Worm (Caenorhabditis elegans) whole organism, L2 larva: Measurements from ENCODE around the gene fbxb-54.

Experiments used
- F13H6.1 ChIP-seq: sonication (generic microtip); optimal IDR thresholded peaks from 2 replicates; lab custom pipeline; 2016; ENCODE audit warnings: missing genetic modification characterization, missing compliant biosample characterization
- ama-1 ChIP-seq: fragments of 150-350 bp; optimal IDR thresholded peaks from 2 replicates; lab custom pipeline; 2018; ENCODE audit warnings: inconsistent platforms
- ceh-16 ChIP-seq: fragments of 150-350 bp; optimal IDR thresholded peaks from 2 replicates; lab custom pipeline; 2014; ENCODE audit warnings: missing biosample characterization, missing genetic modification characterization
- elt-3 ChIP-seq: sonication (generic microtip); optimal IDR thresholded peaks from 2 replicates; lab custom pipeline; 2017; ENCODE audit warnings: missing biosample characterization, missing genetic modification characterization
- fos-1 ChIP-seq: fragments of 150-350 bp; optimal IDR thresholded peaks from 2 replicates; lab custom pipeline; 2014; ENCODE audit warnings: missing biosample characterization, missing genetic modification characterization
- lin-13 ChIP-seq: fragments of 150-350 bp; optimal IDR thresholded peaks from 2 replicates; lab custom pipeline; 2014; ENCODE audit warnings: missing biosample characterization, missing genetic modification reagents, missing genetic modification characterization
- snpc-4 ChIP-seq: fragments of 150-350 bp; optimal IDR thresholded peaks from 2 replicates; lab custom pipeline; 2014; ENCODE audit warnings: missing biosample characterization, missing genetic modification characterization
- unc-39 ChIP-seq: fragments of 150-350 bp; optimal IDR thresholded peaks from 2 replicates; lab custom pipeline; 2014; ENCODE audit warnings: missing biosample characterization, missing genetic modification characterization
- zag-1 ChIP-seq: fragments of 150-350 bp; optimal IDR thresholded peaks from 2 replicates; lab custom pipeline; 2014; ENCODE audit warnings: missing biosample characterization, missing genetic modification characterization
- ztf-11 ChIP-seq: sonication (generic microtip); optimal IDR thresholded peaks from 2 replicates; lab custom pipeline; 2017; ENCODE audit warnings: missing biosample characterization, missing genetic modification characterization

DNA sequence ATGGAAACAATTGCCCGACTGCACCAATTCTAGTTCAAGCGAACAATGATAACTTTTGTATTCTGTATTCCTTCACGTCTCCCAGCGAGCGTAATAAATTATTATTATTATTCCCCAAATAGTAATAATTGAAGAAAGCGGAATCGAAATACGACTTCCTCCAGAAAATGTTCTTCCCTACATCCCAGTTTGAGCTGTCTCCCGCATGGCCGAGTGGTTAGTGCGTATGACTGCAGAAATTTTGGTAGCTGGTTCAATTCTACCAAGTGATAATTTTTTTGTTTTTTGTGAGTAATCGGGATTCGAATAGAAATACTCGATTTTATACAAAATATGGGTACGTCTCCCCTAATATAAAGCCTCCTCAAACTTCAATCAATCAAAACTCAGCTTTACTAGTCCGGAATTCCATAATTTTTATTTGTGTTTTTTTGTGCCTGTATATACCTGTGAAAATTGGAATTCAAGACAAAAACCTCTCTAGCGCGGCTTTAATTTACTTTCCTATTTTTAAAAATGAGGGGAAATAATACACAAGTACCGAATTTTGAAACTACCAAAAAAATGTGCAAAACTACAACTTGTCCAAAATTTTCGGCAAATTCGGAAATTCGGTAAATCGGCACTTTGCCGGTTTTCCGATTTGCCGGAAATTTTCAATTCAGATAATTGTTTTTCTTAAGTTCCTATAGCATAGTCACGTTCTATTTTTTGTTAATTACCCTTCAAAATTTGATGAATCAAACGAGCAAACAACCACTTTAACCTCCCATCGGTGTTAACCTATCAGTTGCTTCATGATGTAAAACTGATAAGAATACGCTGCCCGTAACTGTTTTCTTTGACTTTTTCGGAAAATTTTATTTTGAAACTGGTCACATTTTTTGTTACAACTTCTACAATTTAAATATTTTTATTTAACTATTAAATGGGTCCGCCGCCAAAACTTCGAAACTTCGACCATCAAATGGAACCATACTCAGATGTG, 41.3 kb upstream of the fbxb-54 start, which contains the start of gene bath-46:
- TF ChIP-seq fos-1 (tag; lab: Kevin White, UChicago), result peak; percentile 74
- TF ChIP-seq ztf-11 (tag; lab: Kevin White, UChicago), result no peak
- TF ChIP-seq lin-13 (GFP tag; lab: Kevin White, UChicago), result no peak
- no peak for TF ChIP-seq elt-3
- no peak for TF ChIP-seq F13H6.1 (tag; lab: Kevin White, UChicago)
- TF ChIP-seq ceh-16 (tag; lab: Kevin White, UChicago), result no peak
- TF ChIP-seq unc-39 (tag; lab: Kevin White, UChicago), result no peak
- TF ChIP-seq ama-1, result no peak
- TF ChIP-seq zag-1 (tag; lab: Kevin White, UChicago), result no peak
- TF ChIP-seq snpc-4 (tag; lab: Kevin White, UChicago), result no peak
